Worm (Caenorhabditis elegans) whole organism, early embryonic: ENCODE results near the gene smap-1.

ENCODE experiments used
- B0310.2 ChIP-seq: sonication (generic microtip); optimal IDR thresholded peaks from 2 replicates; lab custom pipeline; 2016; ENCODE audit warnings: mild to moderate bottlenecking, missing genetic modification characterization, missing compliant biosample characterization
- aly-1 ChIP-seq: sonication (generic microtip); optimal IDR thresholded peaks from 2 replicates; lab custom pipeline; 2016; ENCODE audit warnings: missing genetic modification characterization, missing compliant biosample characterization
- ama-1 ChIP-seq: fragments of 150-350 bp; optimal IDR thresholded peaks from 2 replicates; lab custom pipeline; 2014
- ceh-13 ChIP-seq: fragments of 200-800 bp; sonication (Bioruptor generic); optimal IDR thresholded peaks from 2 replicates; lab custom pipeline; 2018; ENCODE audit warnings: mild to moderate bottlenecking, missing genetic modification characterization, missing compliant biosample characterization
- ceh-36 ChIP-seq: sonication (generic microtip); optimal IDR thresholded peaks from 2 replicates; lab custom pipeline; 2016; ENCODE audit warnings: missing genetic modification characterization, inconsistent platforms, missing compliant biosample characterization
- ets-7 ChIP-seq: sonication (generic microtip); optimal IDR thresholded peaks from 2 replicates; lab custom pipeline; 2016; ENCODE audit warnings: missing genotype, missing genetic modification characterization, missing compliant biosample characterization
- flt-1 ChIP-seq: fragments of 200-800 bp; sonication (Bioruptor generic); IDR thresholded peaks from 2 replicates; pipeline ENCODE4 v1.3.6; 2022; ENCODE audit warnings: missing genetic modification characterization, missing compliant biosample characterization
- hmbx-1 ChIP-seq: sonication (generic microtip); optimal IDR thresholded peaks from 2 replicates; lab custom pipeline; 2016; ENCODE audit warnings: mild to moderate bottlenecking, missing genetic modification characterization, missing compliant biosample characterization
- hmg-4 ChIP-seq: fragments of 200-800 bp; sonication (Bioruptor generic); optimal IDR thresholded peaks from 2 replicates; lab custom pipeline; 2018; ENCODE audit warnings: mild to moderate bottlenecking, missing genetic modification characterization, missing compliant biosample characterization
- hnd-1 ChIP-seq: sonication (generic microtip); optimal IDR thresholded peaks from 2 replicates; lab custom pipeline; 2016; ENCODE audit warnings: missing genetic modification characterization, missing compliant biosample characterization
- pes-1 ChIP-seq: fragments of 200-800 bp; sonication (Bioruptor generic); IDR thresholded peaks from 2 replicates; pipeline ENCODE4 v1.3.6; 2022; ENCODE audit warnings: missing genetic modification reagents, missing genetic modification characterization, missing compliant biosample characterization
- scrt-1 ChIP-seq: fragments of 200-800 bp; sonication (Bioruptor generic); IDR thresholded peaks from 2 replicates; pipeline ENCODE4 v1.3.6; 2022; ENCODE audit warnings: missing genetic modification characterization, missing compliant biosample characterization
- tbx-37 ChIP-seq: fragments of 200-800 bp; sonication (Bioruptor generic); conservative IDR thresholded peaks from 2 replicates; pipeline ENCODE4 v1.3.6; 2022; ENCODE audit warnings: missing genetic modification reagents, missing genetic modification characterization, missing compliant biosample characterization
- tra-4 ChIP-seq: sonication (generic microtip); optimal IDR thresholded peaks from 2 replicates; lab custom pipeline; 2017; ENCODE audit warnings: missing genetic modification characterization, missing compliant biosample characterization

ce11 chrIII:10754379-10754778, 14.8 kb upstream of the smap-1 start:
- TF ChIP-seq ama-1 (lab: Kevin White, UChicago) = no peak
- no peak for TF ChIP-seq ets-7 (tag; lab: Kevin White, UChicago)
- no peak for TF ChIP-seq aly-1
- no peak for TF ChIP-seq flt-1 (GFP tag; lab: Robert Waterston, UW)
- no peak for TF ChIP-seq pes-1 (GFP tag; lab: Robert Waterston, UW)
- TF ChIP-seq ceh-36 (tag; lab: Kevin White, UChicago) = no peak
- TF ChIP-seq ceh-13 (GFP tag; lab: Kevin White, UChicago) = no peak
- no peak for TF ChIP-seq scrt-1
- TF ChIP-seq hmg-4 (GFP tag; lab: Kevin White, UChicago) = no peak
- no peak for TF ChIP-seq hnd-1 (tag; lab: Kevin White, UChicago)
- no peak for TF ChIP-seq tbx-37 (GFP tag; lab: Robert Waterston, UW)
- TF ChIP-seq hmbx-1 (tag; lab: Kevin White, UChicago) = no peak
- no peak for TF ChIP-seq tra-4 (tag; lab: Kevin White, UChicago)
- TF ChIP-seq B0310.2 = no peak
